Fruit fly (Drosophila melanogaster): ENCODE measurements around the gene CG43880.

DNA sequence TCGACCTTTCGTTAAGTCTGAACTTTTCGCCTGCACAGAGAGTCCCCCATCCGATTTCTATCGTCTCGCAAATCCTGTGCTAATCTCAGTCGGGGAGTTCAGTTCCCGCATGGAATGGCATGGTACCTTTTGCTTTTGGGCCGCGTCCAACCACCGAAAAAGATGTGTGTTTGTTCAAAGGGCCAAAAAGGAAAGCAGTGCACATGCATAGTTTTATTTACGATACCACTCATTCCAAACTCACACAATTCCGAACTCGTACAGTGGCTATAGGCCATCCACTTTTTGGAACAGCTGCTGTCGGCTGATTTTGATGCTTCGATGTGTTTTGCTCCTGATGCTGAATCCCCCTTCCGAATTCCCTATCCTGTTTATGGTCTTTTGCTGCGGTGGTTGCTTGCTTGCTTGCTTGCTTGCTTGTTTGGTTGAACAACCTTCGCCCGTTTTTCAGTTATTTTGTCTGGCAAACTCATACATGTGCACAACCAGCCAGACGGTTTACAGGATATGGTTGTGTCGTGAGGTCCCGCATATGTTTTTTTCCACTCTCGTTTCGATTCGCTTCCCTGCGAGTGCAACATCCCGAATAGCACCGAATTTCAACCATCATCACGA, 38.6 kb upstream of the CG43880 start:
- no peak for TF ChIP-seq EcR (GFP tag; optimal IDR thresholded peaks at IDR 0.05)
- TF ChIP-seq psq (optimal IDR thresholded peaks at IDR 0.05), result no peak
- TF ChIP-seq Dll (optimal IDR thresholded peaks at IDR 0.05), result no peak
- no peak for TF ChIP-seq pan (optimal IDR thresholded peaks at IDR 0.05)

Data from whole organism.